Worm (Caenorhabditis elegans) whole organism, L1 larva: ENCODE results near the gene abhd-3.1.

Experiments used
- ama-1 ChIP-seq: fragments of 150-350 bp; optimal IDR thresholded peaks from 2 replicates; lab custom pipeline; 2014
- ces-1 ChIP-seq: fragments of 150-350 bp; optimal IDR thresholded peaks from 2 replicates; lab custom pipeline; 2014; ENCODE audit warnings: missing biosample characterization, missing genetic modification reagents, missing genetic modification characterization
- mep-1 ChIP-seq: fragments of 150-350 bp; optimal IDR thresholded peaks from 2 replicates; lab custom pipeline; 2014; ENCODE audit warnings: missing biosample characterization, missing genetic modification characterization
- nhr-76 ChIP-seq: sonication (generic microtip); optimal IDR thresholded peaks from 2 replicates; lab custom pipeline; 2017; ENCODE audit warnings: missing biosample characterization, missing genetic modification characterization
- pqm-1 ChIP-seq: sonication (generic microtip); optimal IDR thresholded peaks from 3 replicates; lab custom pipeline; 2017; ENCODE audit warnings: missing biosample characterization, missing genetic modification characterization
- skn-1 ChIP-seq: fragments of 150-350 bp; optimal IDR thresholded peaks from 2 replicates; lab custom pipeline; 2014; ENCODE audit warnings: missing biosample characterization, missing genetic modification characterization
- tbx-2 ChIP-seq: sonication (generic microtip); optimal IDR thresholded peaks from 2 replicates; lab custom pipeline; 2016; ENCODE audit warnings: missing genetic modification characterization, missing compliant biosample characterization

DNA sequence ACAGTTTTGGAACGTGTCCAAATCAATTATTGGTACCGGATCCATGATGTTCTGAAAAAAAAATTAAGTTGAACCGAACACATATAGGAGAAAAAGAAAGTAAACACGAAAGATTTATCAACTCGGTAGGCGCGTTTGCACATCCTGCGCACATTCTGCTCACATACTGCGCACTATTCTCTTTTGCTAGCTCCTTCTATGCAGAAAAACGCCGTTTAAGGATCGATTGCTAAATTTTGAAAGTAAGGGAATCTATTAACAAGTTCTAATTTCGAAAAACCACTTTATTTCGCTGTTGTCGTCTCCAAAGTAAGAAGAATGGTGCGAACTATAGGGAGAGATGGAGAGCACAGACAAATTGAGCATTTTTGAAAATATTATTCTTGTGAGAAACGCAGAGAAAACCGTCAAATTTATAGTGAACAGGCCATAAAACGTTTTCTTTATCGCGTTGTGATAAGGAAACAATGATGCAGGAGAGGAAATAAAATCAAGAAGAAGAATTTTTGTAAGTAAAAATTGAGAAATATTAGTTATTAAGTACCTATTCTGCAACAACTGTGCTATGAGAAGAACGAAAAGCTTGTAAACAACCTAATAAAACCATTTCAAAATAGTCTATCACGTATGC lies 26.7 kb downstream of the abhd-3.1 start, which contains the start of gene Y60A3A.24:
- no peak for TF ChIP-seq skn-1
- TF ChIP-seq pqm-1: no peak
- TF ChIP-seq ces-1 (GFP tag; lab: Kevin White, UChicago): no peak
- no peak for TF ChIP-seq nhr-76 (tag; lab: Kevin White, UChicago)
- TF ChIP-seq mep-1: no peak
- no peak for TF ChIP-seq ama-1 (lab: Kevin White, UChicago)
- TF ChIP-seq tbx-2 (tag; lab: Kevin White, UChicago): no peak
